Fruit fly (Drosophila melanogaster) Kc167 (cell line): ENCODE measurements around the gene ich.

Experiments used
- Myc ChIP-seq: fragments of >200 bp; optimal IDR thresholded peaks from 2 replicates; lab custom pipeline; 2017; ENCODE audit warnings: missing external identifiers
- Sin3A ChIP-seq: fragments of >200 bp; optimal IDR thresholded peaks from 2 replicates; lab custom pipeline; 2018; ENCODE audit warnings: missing external identifiers
- insv ChIP-seq: fragments of >200 bp; optimal IDR thresholded peaks from 3 replicates; lab custom pipeline; 2018; ENCODE audit warnings: missing external identifiers
- psq ChIP-seq: fragments of >200 bp; optimal IDR thresholded peaks from 2 replicates; lab custom pipeline; 2017; ENCODE audit warnings: missing external identifiers
- ttk ChIP-seq: sonication (Bioruptor generic); optimal IDR thresholded peaks from 2 replicates; lab custom pipeline; 2017; ENCODE audit warnings: missing external identifiers

- no peak for TF ChIP-seq Sin3A (lab: Kevin White, UChicago)
- TF ChIP-seq Myc = no peak
- no peak for TF ChIP-seq psq
- no peak for TF ChIP-seq ttk
- TF ChIP-seq insv (lab: Kevin White, UChicago) = no peak
These were observed 27.9 kb downstream of the ich start, which contains the start of gene osk for dm6 chr3R:8934930-8935329.
